Worm (Caenorhabditis elegans): Measurements from ENCODE around the gene T22B7.4.

The T22B7.4 gene

DNA sequence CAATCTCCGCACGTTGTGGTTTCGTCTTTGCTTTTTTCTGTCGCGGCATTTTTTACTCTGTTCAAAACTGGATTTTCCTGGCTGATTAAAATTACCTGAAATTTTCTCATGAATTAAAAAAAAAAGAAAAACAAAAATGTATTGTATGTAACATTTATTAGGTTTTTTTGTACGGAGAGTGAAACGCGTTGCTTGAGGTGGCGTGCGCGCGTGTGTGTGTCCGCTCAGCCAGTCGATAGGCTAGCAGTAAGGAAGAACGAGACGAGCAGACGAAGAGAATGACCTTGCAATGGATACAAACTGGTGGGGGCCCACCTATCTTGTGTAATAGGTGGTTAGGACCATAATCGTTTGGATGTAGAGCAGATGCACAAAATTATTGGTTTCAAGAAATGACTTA is at the start of gene T22B7.4:
Gene T22B7.4 (minus strand): TSS at position 101 of the 400 bp plus-strand sequence.
- TF ChIP-seq repo-1 (tag; optimal IDR thresholded peaks at IDR 0.05) = no peak
- no peak for TF ChIP-seq pbrm-1 (GFP tag; IDR thresholded peaks at IDR 0.05)
- no peak for TF ChIP-seq dpl-1 (GFP tag; optimal IDR thresholded peaks at IDR 0.05)
- no peak for TF ChIP-seq ztf-25 (GFP tag; IDR thresholded peaks at IDR 0.05)

DNA sequence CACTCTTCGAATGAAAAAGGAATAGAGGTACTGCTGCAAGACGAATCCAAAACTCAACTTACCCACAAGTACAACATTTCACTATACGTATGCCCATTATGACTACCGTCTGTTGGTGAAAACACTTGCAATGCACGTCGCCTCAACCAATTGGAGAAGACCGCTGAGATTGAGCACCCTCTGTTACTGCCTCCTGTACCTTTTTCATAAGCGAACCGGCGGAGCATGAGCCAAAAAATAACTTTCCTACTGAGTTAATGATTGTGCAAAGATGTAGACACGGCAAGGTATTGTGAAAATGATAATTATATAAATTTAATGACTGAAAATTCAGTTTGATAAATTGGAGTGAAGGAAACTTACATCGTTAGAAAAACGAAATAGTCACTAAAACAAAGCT is 47.9 kb upstream of the T22B7.4 start:
- TF ChIP-seq egl-44 (GFP tag; IDR thresholded peaks at IDR 0.05) (no peak), bed-2 (GFP tag; IDR thresholded peaks at IDR 0.05) (no peak), hsf-1 (GFP tag; IDR thresholded peaks at IDR 0.05) (no peak), dpff-1 (tag; optimal IDR thresholded peaks at IDR 0.05) (no peak), ccch-3 (GFP tag; optimal IDR thresholded peaks at IDR 0.05) (no peak), efl-1 (GFP tag; optimal IDR thresholded peaks at IDR 0.05) (no peak), Y95B8A.8 (GFP tag; IDR thresholded peaks at IDR 0.05) (no peak), C17E4.6 (GFP tag; IDR thresholded peaks at IDR 0.05) (no peak), F55B11.4 (tag; optimal IDR thresholded peaks at IDR 0.05; ENCODE audit: borderline replicate concordance, insufficient read depth) (no peak), mxl-1 (tag; optimal IDR thresholded peaks at IDR 0.05) (no peak), lin-40 (tag; optimal IDR thresholded peaks at IDR 0.05) (no peak), attf-3 (GFP tag; conservative IDR thresholded peaks at IDR 0.05) (no peak), lir-1 (GFP tag; conservative IDR thresholded peaks at IDR 0.05) (no peak), hrde-1 (tag; optimal IDR thresholded peaks at IDR 0.05; ENCODE audit: borderline replicate concordance) (no peak), nfya-2 (GFP tag; IDR thresholded peaks at IDR 0.05) (no peak), tbx-9 (tag; optimal IDR thresholded peaks at IDR 0.05; ENCODE audit: borderline replicate concordance) (no peak), ama-1 (optimal IDR thresholded peaks at IDR 0.05) (no peak), ama-1 (GFP tag; optimal IDR thresholded peaks at IDR 0.05) (no peak), gei-17 (GFP tag; optimal IDR thresholded peaks at IDR 0.05) (no peak)

DNA sequence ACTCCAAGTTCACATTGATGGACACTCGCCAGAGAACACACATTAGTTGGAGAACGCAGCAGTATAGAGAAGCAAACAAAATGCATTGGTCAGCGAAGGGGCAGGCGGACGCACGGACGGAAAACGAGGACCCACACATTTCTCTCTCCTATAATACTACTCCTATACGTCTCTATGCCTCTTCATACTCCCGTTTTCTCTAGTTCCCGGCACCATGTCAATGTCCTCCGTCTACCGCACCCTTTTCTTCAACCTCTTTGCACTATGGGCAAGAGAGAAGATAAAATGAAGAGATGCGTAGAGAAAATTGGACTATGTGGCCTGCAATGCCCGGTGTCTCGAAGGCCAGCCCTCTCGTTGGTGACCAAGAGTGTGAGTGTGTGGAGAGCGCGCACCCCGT is 44.9 kb upstream of the T22B7.4 start, which contains the start of gene set-20:
Gene set-20 (minus strand): TSS at position 94 of the 400 bp plus-strand sequence.
- TF ChIP-seq egl-44 (GFP tag; IDR thresholded peaks at IDR 0.05) (no peak), ceh-27 (GFP tag; optimal IDR thresholded peaks at IDR 0.05) (peak; percentile 23), hsf-1 (GFP tag; IDR thresholded peaks at IDR 0.05) (no peak), hmg-1.2 (GFP tag; IDR thresholded peaks at IDR 0.05) (0 out of 2 replicates have a peak, but pooled peaks have one; percentile 48), ccch-3 (GFP tag; optimal IDR thresholded peaks at IDR 0.05) (no peak), ceh-79 (tag; optimal IDR thresholded peaks at IDR 0.05) (no peak), F33H1.4 (GFP tag; IDR thresholded peaks at IDR 0.05) (no peak), F23B12.7 (tag; optimal IDR thresholded peaks at IDR 0.05; ENCODE audit: insufficient read depth) (peak; percentile 26), nfyb-1 (GFP tag; IDR thresholded peaks at IDR 0.05) (no peak), nhr-80 (tag; optimal IDR thresholded peaks at IDR 0.05) (peak; percentile 44), bed-2 (GFP tag; IDR thresholded peaks at IDR 0.05) (no peak), dox-1 (GFP tag; IDR thresholded peaks at IDR 0.05) (peak; percentile 70), die-1 (tag; optimal IDR thresholded peaks at IDR 0.05) (peak; percentile 1), efl-1 (GFP tag; optimal IDR thresholded peaks at IDR 0.05) (no peak), zfh-2 (GFP tag; conservative IDR thresholded peaks at IDR 0.05) (peak; percentile 65)

DNA sequence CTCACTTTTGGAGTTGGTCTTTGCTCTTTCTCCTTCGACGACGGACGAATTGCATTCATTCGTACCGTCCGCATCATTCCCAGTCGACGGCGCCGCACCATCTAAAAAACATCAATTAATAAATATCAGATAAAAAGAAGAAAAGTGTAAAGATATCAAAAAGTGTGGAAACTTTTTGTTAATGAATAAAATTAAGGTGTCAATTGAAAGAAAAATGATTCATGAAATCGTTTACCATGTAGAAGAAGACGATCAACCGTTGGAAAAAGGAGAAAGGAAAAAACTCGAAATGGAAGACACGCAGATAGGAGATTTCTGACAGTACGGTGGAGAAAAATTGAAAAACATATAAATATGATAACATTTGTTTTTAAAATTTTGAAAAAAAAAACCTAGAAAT is 38.9 kb upstream of the T22B7.4 start, which contains the start of gene set-19:
Gene set-19 (minus strand): TSS at position 101 of the 400 bp plus-strand sequence.
- TF ChIP-seq madf-10 (tag; optimal IDR thresholded peaks at IDR 0.05) = no peak
